Worm (Caenorhabditis elegans): ENCODE data around the gene atg-18.

DNA sequence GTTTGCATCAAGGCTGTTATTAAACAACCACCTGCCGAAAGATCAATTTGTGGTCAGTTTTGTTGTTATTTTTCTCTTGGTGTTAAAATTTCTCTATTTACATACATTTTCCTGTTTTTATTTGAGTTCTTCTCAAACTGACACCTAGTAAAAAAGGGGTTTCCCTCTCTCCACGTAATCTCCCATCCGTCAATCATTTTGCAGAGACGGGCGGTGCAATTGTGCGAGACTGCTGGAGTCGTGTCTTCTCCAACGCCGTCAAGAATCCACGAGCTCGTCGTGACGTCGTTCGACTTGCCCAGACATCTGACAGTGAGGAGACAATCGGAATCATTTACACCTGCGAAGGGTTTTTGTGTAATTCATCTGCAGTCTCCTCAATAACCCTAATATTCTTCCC lies 4.7 kb downstream of the atg-18 start:
- no peak for TF ChIP-seq ama-1 (optimal IDR thresholded peaks at IDR 0.05)
- TF ChIP-seq flt-1 (GFP tag; IDR thresholded peaks at IDR 0.05) = no peak
- no peak for TF ChIP-seq aly-1 (tag; optimal IDR thresholded peaks at IDR 0.05)
- no peak for TF ChIP-seq F13C5.2 (tag; optimal IDR thresholded peaks at IDR 0.05)
- no peak for TF ChIP-seq sea-1 (GFP tag; conservative IDR thresholded peaks at IDR 0.05)
- TF ChIP-seq hmg-4 (GFP tag; optimal IDR thresholded peaks at IDR 0.05) = no peak
- no peak for TF ChIP-seq ceh-36 (tag; optimal IDR thresholded peaks at IDR 0.05)

All from whole organism, early embryonic.